Worm (Caenorhabditis elegans): Measurements from ENCODE around the gene rbc-1.

The rbc-1 gene

DNA sequence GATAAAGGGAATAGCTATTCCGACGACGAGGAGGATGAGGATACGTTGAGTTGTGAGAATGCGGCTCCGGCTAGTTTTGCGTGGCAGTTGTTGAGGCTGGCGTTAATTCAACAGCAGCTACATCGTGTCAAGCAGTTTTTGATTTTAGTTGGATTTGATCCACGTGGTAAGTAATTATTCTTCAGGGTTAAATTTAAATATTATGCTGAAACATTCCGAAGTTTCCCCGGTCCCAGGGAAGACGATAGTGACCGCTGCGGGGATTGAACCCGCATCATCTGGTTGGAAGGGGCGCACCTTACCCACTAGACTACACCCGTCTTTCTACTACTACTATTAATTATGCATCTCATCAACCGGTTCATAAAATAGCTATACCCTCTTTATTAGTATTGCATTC is 10.0 kb downstream of the rbc-1 start:
- TF ChIP-seq ceh-22 (tag; optimal IDR thresholded peaks at IDR 0.05) = no peak
- TF ChIP-seq unc-42 (tag; optimal IDR thresholded peaks at IDR 0.05) = no peak
- TF ChIP-seq pag-3 (tag; optimal IDR thresholded peaks at IDR 0.05; ENCODE audit: borderline replicate concordance) = no peak
- no peak for TF ChIP-seq ama-1 (optimal IDR thresholded peaks at IDR 0.05)

DNA sequence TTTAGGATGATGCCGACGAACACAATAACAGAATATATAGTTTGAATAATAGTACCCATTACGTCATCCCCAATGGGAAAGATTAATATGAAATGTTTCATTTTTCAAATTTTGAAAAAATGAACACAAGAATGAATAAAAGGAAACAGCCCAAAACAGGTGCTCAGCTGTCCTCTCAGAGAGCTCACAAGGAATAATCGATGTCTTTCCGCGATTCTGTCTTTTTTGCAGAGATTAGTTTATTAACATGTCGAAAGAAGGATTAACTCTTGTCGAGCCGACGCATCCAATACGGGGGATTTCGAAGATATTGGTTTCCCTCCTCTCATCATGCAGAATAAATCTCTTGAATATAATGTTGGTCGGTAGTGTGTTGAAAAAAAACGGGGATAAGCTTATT is 17.6 kb downstream of the rbc-1 start, which contains the start of gene F54E4.2:
TSS of gene F54E4.2 (minus strand) at position 101 of the 400 bp plus-strand sequence.
- TF ChIP-seq ama-1 (optimal IDR thresholded peaks at IDR 0.05) = no peak
- no peak for TF ChIP-seq hlh-8 (tag; optimal IDR thresholded peaks at IDR 0.05)
- TF ChIP-seq F13H6.1 (tag; optimal IDR thresholded peaks at IDR 0.05) = no peak
- no peak for TF ChIP-seq ttx-3 (tag; optimal IDR thresholded peaks at IDR 0.05)
- no peak for TF ChIP-seq ceh-9 (tag; optimal IDR thresholded peaks at IDR 0.05)
- TF ChIP-seq dve-1 (tag; optimal IDR thresholded peaks at IDR 0.05) = no peak
- TF ChIP-seq mec-3 (tag; optimal IDR thresholded peaks at IDR 0.05; ENCODE audit: borderline replicate concordance) = no peak
- no peak for TF ChIP-seq ceh-19 (GFP tag; optimal IDR thresholded peaks at IDR 0.05)
- no peak for TF ChIP-seq pqm-1 (tag; optimal IDR thresholded peaks at IDR 0.05)
- TF ChIP-seq pha-4 (tag; optimal IDR thresholded peaks at IDR 0.05) = no peak
- no peak for TF ChIP-seq pag-3 (tag; optimal IDR thresholded peaks at IDR 0.05; ENCODE audit: borderline replicate concordance)
- TF ChIP-seq ceh-14 (tag; optimal IDR thresholded peaks at IDR 0.05) = no peak
- no peak for TF ChIP-seq pha-2 (tag; optimal IDR thresholded peaks at IDR 0.05)
- TF ChIP-seq syd-9 (tag; optimal IDR thresholded peaks at IDR 0.05) = no peak
- TF ChIP-seq madf-2 (tag; optimal IDR thresholded peaks at IDR 0.05) = no peak
- TF ChIP-seq K09A11.1 (tag; optimal IDR thresholded peaks at IDR 0.05; ENCODE audit: insufficient read depth) = no peak
- TF ChIP-seq C38D4.7 (GFP tag; optimal IDR thresholded peaks at IDR 0.05) = no peak
- TF ChIP-seq npax-4 (tag; optimal IDR thresholded peaks at IDR 0.05) = no peak

DNA sequence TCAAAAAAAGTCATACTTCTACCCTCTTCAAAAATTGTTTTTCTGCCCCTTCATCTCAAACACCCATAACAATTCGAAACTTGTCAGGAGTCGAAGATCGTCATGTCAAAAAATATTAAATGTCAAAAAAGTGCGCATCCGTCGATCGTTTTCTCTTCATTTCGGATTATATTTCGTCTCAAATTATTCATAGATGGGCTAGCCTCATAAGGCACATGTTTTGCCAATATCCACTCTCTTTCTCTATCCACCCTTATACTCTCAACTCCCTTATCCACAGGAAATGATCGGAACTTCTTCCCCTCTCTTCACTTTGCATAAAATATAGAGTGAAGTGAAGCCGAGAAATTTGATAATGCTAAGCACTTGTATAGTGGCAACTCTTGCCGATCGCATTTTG is 22.5 kb downstream of the rbc-1 start:
- TF ChIP-seq dmd-4 (tag; optimal IDR thresholded peaks at IDR 0.05; ENCODE audit: borderline replicate concordance) (no peak), ceh-24 (tag; optimal IDR thresholded peaks at IDR 0.05) (no peak), unc-42 (tag; optimal IDR thresholded peaks at IDR 0.05) (peak; percentile 47)

DNA sequence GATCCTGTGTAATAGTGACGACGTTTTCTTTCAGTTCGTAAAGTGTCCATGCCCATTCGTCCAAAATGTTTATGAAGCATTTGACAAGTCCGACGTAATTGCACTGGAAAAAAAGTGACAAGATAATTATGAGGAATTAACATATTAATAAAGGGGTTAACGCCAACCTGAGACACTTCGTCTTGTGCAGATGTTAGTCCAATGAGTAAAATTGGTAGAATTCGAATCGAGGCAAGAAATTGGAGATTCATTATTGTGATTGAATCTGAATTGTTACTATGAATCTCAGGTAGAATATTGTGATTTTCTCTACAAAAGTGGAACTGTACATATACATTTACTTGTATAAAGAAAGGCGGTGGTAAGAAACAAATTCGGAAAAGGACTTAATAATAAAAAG is 25.0 kb downstream of the rbc-1 start, which contains the start of gene F54E4.3:
TSS of gene F54E4.3 (minus strand) at position 265 of the 400 bp plus-strand sequence.
- no peak for TF ChIP-seq ceh-45 (GFP tag; IDR thresholded peaks at IDR 0.05)
- no peak for TF ChIP-seq hlh-13 (GFP tag; optimal IDR thresholded peaks at IDR 0.05)
- TF ChIP-seq ceh-9 (tag; optimal IDR thresholded peaks at IDR 0.05) = no peak
- TF ChIP-seq F13H6.1 (tag; optimal IDR thresholded peaks at IDR 0.05) = no peak
- TF ChIP-seq C38D4.7 (GFP tag; optimal IDR thresholded peaks at IDR 0.05) = no peak
- no peak for TF ChIP-seq zip-5 (tag; optimal IDR thresholded peaks at IDR 0.05)
- TF ChIP-seq syd-9 (tag; optimal IDR thresholded peaks at IDR 0.05) = no peak
- TF ChIP-seq unc-86 (tag; optimal IDR thresholded peaks at IDR 0.05) = no peak
- TF ChIP-seq ahr-1 (tag; optimal IDR thresholded peaks at IDR 0.05) = no peak
- no peak for TF ChIP-seq ref-2 (tag; optimal IDR thresholded peaks at IDR 0.05)
- TF ChIP-seq pat-9 (tag; optimal IDR thresholded peaks at IDR 0.05) = no peak
- no peak for TF ChIP-seq T23F11.4 (GFP tag; optimal IDR thresholded peaks at IDR 0.05)
- no peak for TF ChIP-seq rnt-1 (tag; optimal IDR thresholded peaks at IDR 0.05)
- no peak for TF ChIP-seq che-1 (tag; optimal IDR thresholded peaks at IDR 0.05)
- no peak for TF ChIP-seq madf-2 (tag; optimal IDR thresholded peaks at IDR 0.05)
- TF ChIP-seq ceh-31 (tag; optimal IDR thresholded peaks at IDR 0.05) = no peak

DNA sequence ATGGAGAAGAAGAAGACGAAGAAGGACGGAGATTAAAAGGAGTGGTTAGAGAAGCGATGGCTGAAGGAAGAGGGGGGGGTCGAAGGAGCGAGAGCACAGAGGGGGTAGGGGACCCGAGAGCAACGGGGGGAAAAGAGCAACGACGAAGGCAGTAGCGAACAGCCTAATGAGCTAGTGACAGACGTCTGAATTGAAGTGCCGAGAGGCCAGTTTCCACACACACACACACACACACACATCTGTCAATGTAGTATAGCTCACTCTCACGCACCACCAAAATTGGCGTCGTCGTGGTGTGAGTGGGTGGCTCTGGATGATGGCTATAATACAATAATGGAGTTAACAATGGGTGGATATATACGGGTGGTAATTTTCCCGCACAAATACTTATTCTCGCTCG is 25.5 kb downstream of the rbc-1 start:
- no peak for TF ChIP-seq ceh-34 (tag; optimal IDR thresholded peaks at IDR 0.05)
- no peak for TF ChIP-seq nhr-232 (tag; optimal IDR thresholded peaks at IDR 0.05)
- peak; percentile 1 for TF ChIP-seq madf-2 (tag; optimal IDR thresholded peaks at IDR 0.05)
- TF ChIP-seq sox-4 (tag; optimal IDR thresholded peaks at IDR 0.05) = no peak
- peak; percentile 44 for TF ChIP-seq ceh-31 (tag; optimal IDR thresholded peaks at IDR 0.05)
- no peak for TF ChIP-seq fkh-10 (GFP tag; optimal IDR thresholded peaks at IDR 0.05)
- TF ChIP-seq gmeb-2 (tag; optimal IDR thresholded peaks at IDR 0.05) = no peak
- TF ChIP-seq elt-4 (tag; optimal IDR thresholded peaks at IDR 0.05) = no peak
- peak; percentile 46 for TF ChIP-seq ceh-19 (GFP tag; optimal IDR thresholded peaks at IDR 0.05)
- TF ChIP-seq ceh-45 (GFP tag; IDR thresholded peaks at IDR 0.05) = no peak
- TF ChIP-seq sdc-2 (tag; optimal IDR thresholded peaks at IDR 0.05) = no peak
- TF ChIP-seq ceh-6 (GFP tag; optimal IDR thresholded peaks at IDR 0.05) = peak; percentile 9
- no peak for TF ChIP-seq pax-1 (tag; optimal IDR thresholded peaks at IDR 0.05)
- TF ChIP-seq pqm-1 (tag; optimal IDR thresholded peaks at IDR 0.05) = no peak
- no peak for TF ChIP-seq hlh-6 (tag; optimal IDR thresholded peaks at IDR 0.05)
- TF ChIP-seq pros-1 (tag; optimal IDR thresholded peaks at IDR 0.05) = peak; percentile 25
- peak; percentile 60 for TF ChIP-seq unc-55 (GFP tag; optimal IDR thresholded peaks at IDR 0.05)
- no peak for TF ChIP-seq ztf-16 (tag; optimal IDR thresholded peaks at IDR 0.05)
- TF ChIP-seq npax-4 (tag; optimal IDR thresholded peaks at IDR 0.05) = no peak

Data from whole organism, late embryonic.